Fruit fly (Drosophila melanogaster) S2 (cell line): ENCODE data around the gene Polr2I.

ENCODE experiments used
- CG8478 ChIP-seq: fragments of >200 bp; optimal IDR thresholded peaks from 2 replicates; lab custom pipeline; 2018
- CTCF ChIP-seq, 2 experiments: fragments of >200 bp; optimal IDR thresholded peaks; 2 replicates each; lab custom pipeline; 2018

The Polr2I gene

DNA sequence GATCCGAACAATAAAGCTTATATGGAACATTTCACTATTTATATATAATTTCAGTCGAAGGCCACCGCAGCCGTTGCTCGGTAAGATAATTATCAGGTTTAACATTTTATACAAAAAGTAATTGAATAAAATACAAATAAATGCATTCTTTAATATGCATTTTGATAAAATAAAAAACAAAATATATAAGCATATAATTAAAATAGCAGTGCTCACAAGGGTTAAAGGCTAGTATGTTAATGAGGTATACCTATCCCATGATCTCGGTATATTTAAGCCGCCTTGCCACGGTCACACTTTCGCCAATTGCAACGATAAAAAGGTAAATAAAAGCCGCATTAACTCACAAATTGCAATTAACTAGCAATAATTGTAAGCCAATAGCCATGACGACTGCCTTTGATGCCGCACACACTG lies at the start of gene Polr2I:
Polr2I (plus strand) TSS at position 289 of the 417 bp plus-strand sequence.
- TF ChIP-seq CG8478 (no peak), CTCF (optimal IDR thresholded peaks at IDR 0.05; lab: Kevin White, UChicago) (no peak)

dm6 chr3R:14259821-14260220 lies 49.1 kb upstream of the Polr2I start, which contains the start of gene MetRS-m:
Gene MetRS-m, minus strand, starts transcription at chr3R:14259991.
- TF ChIP-seq CG8478 = no peak
- no peak for TF ChIP-seq CTCF (optimal IDR thresholded peaks at IDR 0.05; lab: Kevin White, UChicago)

dm6 chr3R:14261113-14261512 lies 47.8 kb upstream of the Polr2I start, which contains the start of gene CG14840:
Gene CG14840, minus strand, starts transcription at chr3R:14261213.
- no peak for TF ChIP-seq CG8478
- TF ChIP-seq CTCF (optimal IDR thresholded peaks at IDR 0.05; lab: Kevin White, UChicago) = no peak

- no peak for TF ChIP-seq CTCF (optimal IDR thresholded peaks at IDR 0.05; lab: Kevin White, UChicago)
- TF ChIP-seq CG8478 = no peak
Observed at dm6 chr3R:14262087-14262486, 46.8 kb upstream of the Polr2I start, which contains the start of the genes CG14839 and CG14841. Gene CG14839, plus strand, starts transcription at chr3R:14262387. Gene CG14841, minus strand, starts transcription at chr3R:14262418.

- TF ChIP-seq CTCF (optimal IDR thresholded peaks at IDR 0.05; lab: Kevin White, UChicago) (no peak), CG8478 (no peak)
Observed at dm6 chr3R:14275519-14276172, 33.2 kb upstream of the Polr2I start.

DNA sequence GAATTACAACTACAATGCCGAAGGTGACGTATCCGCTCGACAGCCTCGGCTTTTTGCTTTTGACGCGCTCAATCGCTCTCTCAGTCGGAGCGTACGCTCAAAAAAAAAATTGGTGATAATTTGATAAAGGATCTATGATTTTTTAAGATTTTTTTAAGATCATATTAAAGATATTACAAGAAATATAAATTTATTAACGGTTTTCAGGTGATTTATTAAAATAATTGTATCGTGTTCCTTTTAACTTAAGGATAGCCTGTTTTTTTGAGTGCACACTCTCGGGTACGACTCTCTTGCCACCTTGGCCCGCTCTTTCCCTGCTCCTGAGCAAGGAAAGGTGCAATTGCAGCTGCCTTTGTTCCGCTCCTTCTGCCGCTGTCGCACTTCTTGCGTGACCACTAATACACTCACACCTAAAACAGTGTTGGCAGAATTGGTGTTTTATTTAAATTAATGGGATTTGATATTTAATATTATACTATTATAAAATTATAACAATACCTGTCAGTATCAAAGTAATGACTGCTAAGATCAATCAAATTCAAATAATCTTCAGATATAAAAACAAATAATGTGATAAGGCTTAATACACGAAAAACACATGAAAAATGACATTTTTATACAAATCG lies 30.9 kb upstream of the Polr2I start:
- TF ChIP-seq CG8478 (no peak), CTCF (optimal IDR thresholded peaks at IDR 0.05; lab: Kevin White, UChicago) (no peak)

DNA sequence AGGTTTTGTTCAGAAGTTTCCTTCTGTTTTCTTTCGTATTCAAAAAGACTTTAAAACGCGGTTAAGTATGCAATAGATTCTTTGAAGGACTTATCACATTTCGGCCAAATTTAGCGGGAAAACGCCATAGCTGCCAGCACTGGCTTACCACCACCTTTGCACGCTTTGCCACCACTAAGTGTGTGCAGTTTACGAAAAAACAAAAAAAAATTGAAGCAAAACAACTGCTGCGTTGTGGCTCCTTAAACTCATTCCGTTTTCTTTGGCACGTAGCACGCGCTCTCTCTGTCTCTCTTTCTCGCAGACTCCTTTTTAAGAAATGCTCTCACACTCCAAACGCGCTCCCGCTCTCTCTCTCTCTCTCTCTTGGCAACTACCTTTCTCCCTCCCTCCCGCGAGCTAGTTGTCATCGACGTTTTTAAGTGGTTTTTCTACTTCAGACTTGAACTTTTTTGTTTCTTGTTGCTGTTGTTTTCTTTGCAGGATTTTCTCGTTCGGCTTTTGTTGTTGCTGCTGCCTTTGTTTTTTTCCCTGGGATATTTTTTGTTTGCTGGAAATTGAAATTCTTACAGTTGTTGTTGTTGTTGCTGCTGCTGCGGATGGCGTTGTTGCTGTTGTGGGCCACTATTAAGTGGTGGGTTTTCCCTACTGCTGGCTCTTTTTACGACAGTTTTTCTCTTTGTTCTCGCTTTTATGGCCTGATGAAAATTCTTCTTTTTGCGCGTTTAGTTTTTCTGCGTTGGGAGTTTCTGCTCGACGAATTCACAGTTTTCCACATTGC lies 30.2 kb upstream of the Polr2I start:
- TF ChIP-seq CG8478 (no peak), CTCF (optimal IDR thresholded peaks at IDR 0.05; lab: Kevin White, UChicago) (no peak)

- no peak for TF ChIP-seq CG8478
- no peak for TF ChIP-seq CTCF (optimal IDR thresholded peaks at IDR 0.05; lab: Kevin White, UChicago)
Observed at dm6 chr3R:14279311-14279998, 29.4 kb upstream of the Polr2I start.

- TF ChIP-seq CTCF (optimal IDR thresholded peaks at IDR 0.05; lab: Kevin White, UChicago) = no peak
- TF ChIP-seq CG8478 = no peak
Observed at dm6 chr3R:14280324-14280723, 28.6 kb upstream of the Polr2I start.

DNA sequence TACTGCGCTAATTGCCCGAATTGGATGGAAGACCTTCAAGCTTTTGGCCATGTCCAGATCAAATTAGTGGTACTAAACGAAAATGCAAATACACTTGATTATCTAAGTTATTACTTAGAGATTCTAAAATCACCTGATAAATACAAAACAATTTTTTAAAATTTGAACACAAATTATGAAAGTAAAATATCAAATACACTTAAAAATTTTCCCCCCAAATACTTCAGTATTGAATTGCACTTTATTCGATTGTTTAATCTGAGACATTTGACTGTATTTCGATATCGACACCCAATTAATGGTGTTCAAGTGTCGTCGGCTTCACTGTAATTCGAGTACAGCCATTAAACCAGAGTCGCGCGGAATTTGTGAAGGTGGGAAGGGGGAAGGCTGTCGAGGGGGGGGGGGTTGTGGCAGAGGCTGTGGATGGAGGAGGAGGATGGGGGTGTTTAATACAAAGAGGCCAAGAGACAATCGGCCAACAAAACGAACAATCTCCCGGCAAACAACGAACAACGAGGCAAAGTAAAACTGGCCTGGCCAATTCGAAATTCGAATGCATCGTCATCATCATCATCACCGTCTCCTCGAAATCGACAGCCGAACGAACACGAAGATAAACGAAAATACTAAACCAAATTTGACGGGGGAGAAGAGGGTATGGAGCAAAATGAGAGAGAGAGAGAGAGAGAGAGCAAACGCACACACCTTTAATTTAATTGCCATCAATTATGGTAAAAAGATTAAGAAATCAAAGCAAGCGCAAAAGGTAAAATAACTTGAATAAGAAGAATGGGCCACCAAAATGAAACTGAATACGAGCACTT lies 26.5 kb upstream of the Polr2I start:
- TF ChIP-seq CTCF (optimal IDR thresholded peaks at IDR 0.05; lab: Kevin White, UChicago) (no peak), CG8478 (no peak)

DNA sequence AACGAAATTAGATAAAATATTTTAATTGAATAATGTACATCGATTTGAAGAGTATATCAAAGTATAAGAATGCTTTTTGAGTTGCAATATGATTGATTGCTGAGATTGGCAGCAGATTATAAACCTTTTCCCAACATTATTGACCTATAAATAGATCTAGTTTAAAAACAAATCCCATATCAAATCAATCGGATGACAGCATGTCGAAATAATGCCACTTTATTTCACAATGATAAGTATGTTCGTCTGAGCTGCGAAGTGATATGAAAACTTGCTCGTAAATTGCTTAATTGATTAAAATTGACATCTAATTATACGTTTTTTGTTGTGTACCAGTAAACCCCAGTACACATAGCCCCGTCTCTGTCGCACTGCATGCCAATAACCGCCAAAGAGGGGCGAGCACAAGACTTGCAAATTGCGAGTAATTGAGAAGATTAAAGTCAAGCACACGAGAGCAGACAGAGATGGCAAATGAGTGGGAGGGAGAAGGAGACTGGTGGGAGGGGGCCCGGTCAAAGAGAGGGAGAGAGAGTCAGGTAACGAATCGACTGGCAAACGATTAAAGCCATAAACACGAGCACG lies 25.8 kb upstream of the Polr2I start:
- TF ChIP-seq CG8478 (no peak), CTCF (optimal IDR thresholded peaks at IDR 0.05; lab: Kevin White, UChicago) (no peak)

dm6 chr3R:14283754-14284421 lies 25.0 kb upstream of the Polr2I start:
- no peak for TF ChIP-seq CTCF (optimal IDR thresholded peaks at IDR 0.05; lab: Kevin White, UChicago)
- TF ChIP-seq CG8478 = no peak

- no peak for TF ChIP-seq CG8478
- TF ChIP-seq CTCF (optimal IDR thresholded peaks at IDR 0.05; lab: Kevin White, UChicago) = no peak
Observed at dm6 chr3R:14284422-14284760, 24.5 kb upstream of the Polr2I start.
